Fruit fly (Drosophila melanogaster) whole organism, embryonic: ENCODE measurements around the gene Rab5.
A peak's percentile ranks its signal among the peaks of the same experiment; 100 is the strongest.

Experiments
- Ada2b ChIP-seq: fragments of 200-800 bp; sonication (Bioruptor generic); IDR thresholded peaks from 2 replicates; pipeline ENCODE4 v1.3.6; 2022; ENCODE audit warnings: missing biosample characterization, missing genetic modification characterization
- Atf-2 ChIP-seq: fragments of 200-800 bp; sonication (Bioruptor generic); optimal IDR thresholded peaks from 2 replicates; lab custom pipeline; 2016; ENCODE audit warnings: missing biosample characterization, missing genetic modification characterization
- CG11398 ChIP-seq: fragments of 200-800 bp; sonication (Bioruptor generic); optimal IDR thresholded peaks from 2 replicates; lab custom pipeline; 2016; ENCODE audit warnings: missing biosample characterization, missing genetic modification characterization
- CG11456 ChIP-seq: fragments of 200-800 bp; sonication (Bioruptor generic); IDR thresholded peaks from 3 replicates; pipeline ENCODE4 v1.3.6; 2022; ENCODE audit warnings: missing biosample characterization, missing genetic modification characterization
- CG12769 ChIP-seq: fragments of 200-800 bp; sonication (Bioruptor generic); optimal IDR thresholded peaks from 2 replicates; lab custom pipeline; 2019; ENCODE audit warnings: missing biosample characterization, mild to moderate bottlenecking, missing genetic modification characterization, moderate library complexity
- CG15011 ChIP-seq: fragments of 200-800 bp; sonication (Bioruptor generic); optimal IDR thresholded peaks from 3 replicates; lab custom pipeline; 2018; ENCODE audit warnings: missing biosample characterization, mild to moderate bottlenecking, missing genetic modification characterization
- CG15514 ChIP-seq: fragments of 200-800 bp; sonication (Bioruptor generic); optimal IDR thresholded peaks from 3 replicates; lab custom pipeline; 2017; ENCODE audit warnings: missing biosample characterization, missing genetic modification characterization, mild to moderate bottlenecking, moderate library complexity, missing genetic modification reagents
- CG1647 ChIP-seq: fragments of 200-800 bp; sonication (Bioruptor generic); optimal IDR thresholded peaks from 3 replicates; lab custom pipeline; 2016; ENCODE audit warnings: missing biosample characterization, missing genetic modification characterization
- CG16815 ChIP-seq: fragments of 200-800 bp; sonication (Bioruptor generic); optimal IDR thresholded peaks from 3 replicates; lab custom pipeline; 2017; ENCODE audit warnings: missing biosample characterization, mild to moderate bottlenecking, missing genetic modification characterization
- CG16863 ChIP-seq: fragments of 200-800 bp; sonication (Bioruptor generic); optimal IDR thresholded peaks from 3 replicates; lab custom pipeline; 2016; ENCODE audit warnings: missing biosample characterization, missing genetic modification characterization
- CG2120 ChIP-seq: fragments of 200-800 bp; sonication (Bioruptor generic); optimal IDR thresholded peaks from 3 replicates; lab custom pipeline; 2016; ENCODE audit warnings: missing biosample characterization, missing genetic modification characterization
- CG2129 ChIP-seq: fragments of 200-800 bp; sonication (Bioruptor generic); IDR thresholded peaks from 2 replicates; pipeline ENCODE4 v1.3.6; 2022; ENCODE audit warnings: missing biosample characterization, missing genetic modification characterization; ENCODE audit not compliant: partially characterized antibody
- CG32767 ChIP-seq: fragments of 200-800 bp; sonication (Bioruptor generic); IDR thresholded peaks from 2 replicates; pipeline ENCODE4 v1.3.6; 2022; ENCODE audit warnings: missing biosample characterization, missing genetic modification characterization
- CG42726 ChIP-seq: fragments of 200-800 bp; sonication (Bioruptor generic); IDR thresholded peaks from 2 replicates; pipeline ENCODE4 v1.3.6; 2022; ENCODE audit warnings: missing biosample characterization, missing genetic modification characterization; ENCODE audit not compliant: partially characterized antibody
- CG4617 ChIP-seq: fragments of 200-800 bp; sonication (Bioruptor generic); optimal IDR thresholded peaks from 3 replicates; lab custom pipeline; 2016; ENCODE audit warnings: missing biosample characterization, missing genetic modification characterization, borderline replicate concordance
- CG7357 ChIP-seq: fragments of 200-800 bp; sonication (Bioruptor generic); IDR thresholded peaks from 3 replicates; pipeline ENCODE4 v1.3.6; 2022; ENCODE audit warnings: missing biosample characterization, missing genetic modification characterization
- CG7839 ChIP-seq: fragments of 200-800 bp; sonication (Bioruptor generic); optimal IDR thresholded peaks from 3 replicates; lab custom pipeline; 2018; ENCODE audit warnings: missing biosample characterization, mild to moderate bottlenecking, missing genetic modification characterization, moderate library complexity
- CG7987 ChIP-seq: fragments of 200-800 bp; sonication (Bioruptor generic); optimal IDR thresholded peaks from 2 replicates; lab custom pipeline; 2018; ENCODE audit warnings: missing biosample characterization, mild to moderate bottlenecking, missing genetic modification characterization, moderate library complexity
- CG8478 ChIP-seq: fragments of >200 bp; optimal IDR thresholded peaks from 2 replicates; lab custom pipeline; 2018
- CG9797 ChIP-seq: fragments of 200-800 bp; sonication (Bioruptor generic); optimal IDR thresholded peaks from 3 replicates; lab custom pipeline; 2018; ENCODE audit warnings: missing biosample characterization, mild to moderate bottlenecking, missing genetic modification characterization
- CG9932 ChIP-seq: fragments of 200-800 bp; sonication (Bioruptor generic); IDR thresholded peaks from 2 replicates; pipeline ENCODE4 v1.3.6; 2022; ENCODE audit warnings: missing biosample characterization, missing genetic modification characterization
- D ChIP-seq, 2 experiments: fragments of 200-800 bp in 1 of 2; fragments of >200 bp in 1 of 2; sonication (Bioruptor generic) in 1 of 2; optimal IDR thresholded peaks; 2 replicates in 1 of 2; 3 replicates in 1 of 2; lab custom pipeline; 2017; ENCODE audit warnings: mild to moderate bottlenecking in 1 of 2, missing biosample characterization in 1 of 2, missing genetic modification characterization in 1 of 2, missing genetic modification reagents in 1 of 2
- Dbx ChIP-seq: fragments of 200-800 bp; sonication (Bioruptor generic); IDR thresholded peaks from 3 replicates; pipeline ENCODE4 v1.3.6; 2022; ENCODE audit warnings: missing biosample characterization, missing genetic modification characterization
- Doc3 ChIP-seq: fragments of 200-800 bp; sonication (Bioruptor generic); IDR thresholded peaks from 3 replicates; pipeline ENCODE4 v1.3.6; 2022; ENCODE audit warnings: missing biosample characterization, missing genetic modification characterization; ENCODE audit not compliant: partially characterized antibody
- H15 ChIP-seq: fragments of 200-800 bp; sonication (Bioruptor generic); IDR thresholded peaks from 3 replicates; pipeline ENCODE4 v1.3.6; 2022; ENCODE audit warnings: missing biosample characterization, missing genetic modification characterization
- HHEX ChIP-seq: fragments of 200-800 bp; sonication (Bioruptor generic); optimal IDR thresholded peaks from 3 replicates; lab custom pipeline; 2017; ENCODE audit warnings: missing biosample characterization, mild to moderate bottlenecking, missing genetic modification characterization, missing genetic modification reagents
- Hand ChIP-seq: fragments of 200-800 bp; sonication (Bioruptor generic); optimal IDR thresholded peaks from 2 replicates; lab custom pipeline; 2017; ENCODE audit warnings: mild to moderate bottlenecking, missing biosample characterization, missing genetic modification reagents, missing genetic modification characterization
- Hmr ChIP-seq: fragments of 200-800 bp; sonication (Bioruptor generic); optimal IDR thresholded peaks from 3 replicates; lab custom pipeline; 2017; ENCODE audit warnings: mild to moderate bottlenecking, missing biosample characterization, missing genetic modification reagents, missing genetic modification characterization
- Hsf ChIP-seq: fragments of 200-800 bp; sonication (Bioruptor generic); optimal IDR thresholded peaks from 3 replicates; lab custom pipeline; 2016; ENCODE audit warnings: missing biosample characterization, missing genetic modification characterization
- Neu2 ChIP-seq: fragments of 200-800 bp; sonication (Bioruptor generic); optimal IDR thresholded peaks from 3 replicates; lab custom pipeline; 2016; ENCODE audit warnings: missing biosample characterization, missing genetic modification characterization, borderline replicate concordance
- Oaz ChIP-seq: fragments of 200-800 bp; sonication (Bioruptor generic); IDR thresholded peaks from 2 replicates; pipeline ENCODE4 v1.3.6; 2022; ENCODE audit warnings: missing biosample characterization, missing genetic modification characterization
- Oli ChIP-seq: fragments of 200-800 bp; sonication (Bioruptor generic); optimal IDR thresholded peaks from 2 replicates; lab custom pipeline; 2018; ENCODE audit warnings: missing biosample characterization, mild to moderate bottlenecking, missing genetic modification characterization, moderate library complexity
- Spps ChIP-seq: fragments of 200-800 bp; sonication (Bioruptor generic); optimal IDR thresholded peaks from 2 replicates; lab custom pipeline; 2018; ENCODE audit warnings: missing biosample characterization, mild to moderate bottlenecking, missing genetic modification characterization
- Ssrp ChIP-seq: fragments of 200-800 bp; sonication (Bioruptor generic); optimal IDR thresholded peaks from 2 replicates; lab custom pipeline; 2018; ENCODE audit warnings: missing biosample characterization, mild to moderate bottlenecking, missing genetic modification characterization, moderate library complexity
- Usf ChIP-seq: fragments of 200-800 bp; sonication (Bioruptor generic); optimal IDR thresholded peaks from 2 replicates; lab custom pipeline; 2017; ENCODE audit warnings: missing genotype, missing biosample characterization, missing genetic modification characterization
- Xbp1 ChIP-seq: fragments of 200-800 bp; sonication (Bioruptor generic); optimal IDR thresholded peaks from 3 replicates; lab custom pipeline; 2016; ENCODE audit warnings: missing biosample characterization, mild to moderate bottlenecking, missing genetic modification characterization
- Xrp1 ChIP-seq: fragments of 200-800 bp; sonication (Bioruptor generic); IDR thresholded peaks from 2 replicates; pipeline ENCODE4 v1.3.6; 2022; ENCODE audit warnings: missing biosample characterization, missing genetic modification characterization
- ase ChIP-seq: fragments of 200-800 bp; sonication (Bioruptor generic); IDR thresholded peaks from 3 replicates; pipeline ENCODE4 v1.3.6; 2022; ENCODE audit warnings: missing biosample characterization, missing genetic modification characterization
- bowl ChIP-seq: fragments of 200-800 bp; sonication (Bioruptor generic); IDR thresholded peaks from 2 replicates; pipeline ENCODE4 v1.3.6; 2022; ENCODE audit warnings: missing biosample characterization, missing genetic modification characterization
- dimm ChIP-seq: fragments of 200-800 bp; sonication (Bioruptor generic); IDR thresholded peaks from 2 replicates; pipeline ENCODE4 v1.3.6; 2022; ENCODE audit warnings: missing biosample characterization, missing genetic modification characterization
- gem ChIP-seq: fragments of 200-800 bp; sonication (Bioruptor generic); optimal IDR thresholded peaks from 2 replicates; lab custom pipeline; 2019; ENCODE audit warnings: missing biosample characterization, mild to moderate bottlenecking, missing genetic modification characterization, moderate library complexity
- grn ChIP-seq: fragments of 200-800 bp; sonication (Bioruptor generic); optimal IDR thresholded peaks from 3 replicates; lab custom pipeline; 2017; ENCODE audit warnings: missing biosample characterization, missing genetic modification characterization
- hb ChIP-seq: fragments of 200-800 bp; sonication (Bioruptor generic); IDR thresholded peaks from 3 replicates; pipeline ENCODE4 v1.3.6; 2022; ENCODE audit warnings: missing biosample characterization, missing genetic modification characterization; ENCODE audit not compliant: partially characterized antibody
- ind ChIP-seq: fragments of 200-800 bp; sonication (Bioruptor generic); optimal IDR thresholded peaks from 3 replicates; lab custom pipeline; 2016; ENCODE audit warnings: missing biosample characterization, missing genetic modification characterization
- klu ChIP-seq: fragments of 200-800 bp; sonication (Bioruptor generic); IDR thresholded peaks from 2 replicates; pipeline ENCODE4 v1.3.6; 2022; ENCODE audit warnings: missing biosample characterization, missing genetic modification characterization
- kni ChIP-seq: fragments of 200-800 bp; sonication (Bioruptor generic); optimal IDR thresholded peaks from 3 replicates; lab custom pipeline; 2017; ENCODE audit warnings: mild to moderate bottlenecking, missing biosample characterization, missing genetic modification reagents, missing genetic modification characterization
- mirr ChIP-seq: fragments of 200-800 bp; sonication (Bioruptor generic); optimal IDR thresholded peaks from 3 replicates; lab custom pipeline; 2018; ENCODE audit warnings: missing biosample characterization, mild to moderate bottlenecking, missing genetic modification characterization
- nerfin-2 ChIP-seq: fragments of 200-800 bp; sonication (Bioruptor generic); IDR thresholded peaks from 2 replicates; pipeline ENCODE4 v1.3.6; 2022; ENCODE audit warnings: missing biosample characterization, missing genetic modification characterization; ENCODE audit not compliant: partially characterized antibody
- ro ChIP-seq: fragments of 200-800 bp; sonication (Bioruptor generic); IDR thresholded peaks from 2 replicates; pipeline ENCODE4 v1.3.6; 2022; ENCODE audit warnings: missing biosample characterization, missing genetic modification characterization
- sisA ChIP-seq: fragments of 200-800 bp; sonication (Bioruptor generic); IDR thresholded peaks from 2 replicates; pipeline ENCODE4 v1.3.6; 2022; ENCODE audit warnings: missing biosample characterization, missing genetic modification characterization
- sr ChIP-seq: fragments of 200-800 bp; sonication (Bioruptor generic); IDR thresholded peaks from 3 replicates; pipeline ENCODE4 v1.3.6; 2022; ENCODE audit warnings: missing biosample characterization, missing genetic modification characterization

The Rab5 gene

DNA sequence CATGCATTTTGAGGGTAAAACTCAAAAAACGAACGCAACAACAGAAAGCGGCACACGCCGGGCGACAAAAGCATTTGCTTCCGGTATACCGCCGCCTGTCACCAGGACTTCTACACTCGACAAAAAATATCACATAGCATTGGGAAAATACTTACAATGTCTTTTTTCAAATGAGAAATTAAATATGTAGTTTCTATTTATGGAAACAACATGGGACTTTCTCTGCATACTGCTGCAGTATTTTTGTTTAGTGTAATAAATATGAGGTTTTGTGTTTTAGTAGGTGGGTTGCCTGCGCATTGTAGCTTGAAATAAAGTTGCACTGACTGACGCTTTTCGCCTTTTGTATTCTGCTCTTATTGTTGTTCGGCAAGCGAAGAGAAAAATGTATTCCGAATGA lies 32.0 kb upstream of the Rab5 start (continued):
- TF ChIP-seq ase: no peak
- no peak for TF ChIP-seq Atf-2 (GFP tag; lab: Kevin White, UChicago)
- TF ChIP-seq CG42726 (GFP tag; lab: Robert Waterston, UW): no peak
- no peak for TF ChIP-seq Dbx (GFP tag; lab: Robert Waterston, UW)
- TF ChIP-seq CG15011 (GFP tag; lab: Kevin White, UChicago): no peak
- no peak for TF ChIP-seq Spps (tag; lab: Kevin White, UChicago)
- TF ChIP-seq gem: peak; percentile 10
- no peak for TF ChIP-seq sr (GFP tag; lab: Robert Waterston, UW)
- TF ChIP-seq CG11398: no peak
- no peak for TF ChIP-seq HHEX (GFP tag; lab: Kevin White, UChicago)
- TF ChIP-seq CG7987 (GFP tag; lab: Kevin White, UChicago): no peak
- TF ChIP-seq CG7357 (GFP tag; lab: Robert Waterston, UW): no peak
- no peak for TF ChIP-seq Neu2 (GFP tag; lab: Kevin White, UChicago)
- no peak for TF ChIP-seq CG9797
- TF ChIP-seq ind: no peak
- no peak for TF ChIP-seq CG2129
- no peak for TF ChIP-seq Usf (GFP tag; lab: Kevin White, UChicago)
- TF ChIP-seq Xrp1 (GFP tag; lab: Robert Waterston, UW): peak; percentile 24; the same call in 1 of the 2 replicates
- no peak for TF ChIP-seq CG11456 (GFP tag; lab: Robert Waterston, UW)
- TF ChIP-seq bowl (GFP tag; lab: Robert Waterston, UW): no peak
- TF ChIP-seq mirr (GFP tag; lab: Kevin White, UChicago): no peak
- TF ChIP-seq CG7839 (tag; lab: Kevin White, UChicago): peak; percentile 14
- peak; percentile 9 for TF ChIP-seq Xbp1 (GFP tag; lab: Kevin White, UChicago)
- TF ChIP-seq CG16815 (GFP tag; lab: Kevin White, UChicago): no peak
- no peak for TF ChIP-seq H15
- TF ChIP-seq Hand (GFP tag; lab: Kevin White, UChicago): no peak
- TF ChIP-seq CG1647 (GFP tag; lab: Kevin White, UChicago): no peak
- no peak for TF ChIP-seq CG8478 (lab: Kevin White, UChicago)
- no peak for TF ChIP-seq dimm (GFP tag; lab: Robert Waterston, UW)
- no peak for TF ChIP-seq CG9932 (GFP tag; lab: Robert Waterston, UW)
- TF ChIP-seq ro (GFP tag; lab: Robert Waterston, UW): no peak
- TF ChIP-seq CG2120 (GFP tag; lab: Kevin White, UChicago): no peak
- TF ChIP-seq CG16863: no peak
- no peak for TF ChIP-seq Ada2b
- no peak for TF ChIP-seq grn (GFP tag; lab: Kevin White, UChicago)
- no peak for TF ChIP-seq CG32767
- TF ChIP-seq Doc3 (GFP tag; lab: Robert Waterston, UW): no peak
- no peak for TF ChIP-seq Hmr (GFP tag; lab: Kevin White, UChicago)
- TF ChIP-seq hb (GFP tag; lab: Robert Waterston, UW): no peak
- TF ChIP-seq nerfin-2 (GFP tag; lab: Robert Waterston, UW): no peak
- TF ChIP-seq CG15514 (GFP tag; lab: Kevin White, UChicago): no peak
- no peak for TF ChIP-seq CG12769
- no peak for TF ChIP-seq Ssrp (tag; lab: Kevin White, UChicago)
- no peak for TF ChIP-seq Oaz (GFP tag; lab: Robert Waterston, UW)
- no peak for TF ChIP-seq klu (GFP tag; lab: Robert Waterston, UW)
- no peak for TF ChIP-seq kni (GFP tag; lab: Kevin White, UChicago)
- TF ChIP-seq Hsf (GFP tag; lab: Kevin White, UChicago): no peak
- no peak for TF ChIP-seq D (optimal IDR thresholded peaks at IDR 0.05; lab: Kevin White, UChicago)
- no peak for TF ChIP-seq D (GFP tag; optimal IDR thresholded peaks at IDR 0.05; lab: Kevin White, UChicago)
- TF ChIP-seq sisA (GFP tag; lab: Robert Waterston, UW): peak; percentile 46; the same call in 1 of the 2 replicates
- no peak for TF ChIP-seq Oli (tag; lab: Kevin White, UChicago)
- no peak for TF ChIP-seq CG4617 (GFP tag; lab: Kevin White, UChicago)
